Fruit fly (Drosophila melanogaster): ENCODE measurements around the gene chico.

DNA sequence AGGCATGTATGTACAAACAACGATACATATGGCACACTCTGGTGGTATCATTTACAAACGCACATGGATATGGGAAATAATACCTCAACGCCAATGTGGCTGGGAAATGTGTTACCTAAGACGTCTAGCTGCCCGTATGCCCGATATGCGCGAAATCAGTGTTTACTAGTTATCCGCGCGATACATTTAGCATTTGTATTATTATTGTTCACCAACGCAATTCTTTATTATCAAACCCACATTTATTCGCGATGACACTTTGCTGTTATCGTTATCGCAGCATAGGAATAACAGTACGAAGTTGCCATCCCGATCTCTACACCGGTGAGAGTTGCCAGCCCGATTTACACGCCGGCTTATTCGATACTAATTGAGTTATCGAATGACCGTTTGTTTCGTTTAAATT is at the start of gene chico:
- TF ChIP-seq brk (GFP tag; optimal IDR thresholded peaks at IDR 0.05), result no peak
- TF ChIP-seq Abd-B (GFP tag; optimal IDR thresholded peaks at IDR 0.05), result no peak
- no peak for TF ChIP-seq h (GFP tag; optimal IDR thresholded peaks at IDR 0.05)
- TF ChIP-seq fru (GFP tag; optimal IDR thresholded peaks at IDR 0.05), result no peak
- TF ChIP-seq Hr83 (GFP tag; optimal IDR thresholded peaks at IDR 0.05; ENCODE audit: poor library complexity, severe bottlenecking), result peak; percentile 4
- peak; percentile 38 for TF ChIP-seq Myc (optimal IDR thresholded peaks at IDR 0.05)
- TF ChIP-seq Vsx2 (GFP tag; optimal IDR thresholded peaks at IDR 0.05; ENCODE audit: partially characterized antibody), result no peak
- no peak for TF ChIP-seq Hnf4 (GFP tag; optimal IDR thresholded peaks at IDR 0.05)
- TF ChIP-seq Hr78 (GFP tag; optimal IDR thresholded peaks at IDR 0.05), result no peak
- no peak for TF ChIP-seq dsf (GFP tag; optimal IDR thresholded peaks at IDR 0.05; ENCODE audit: borderline replicate concordance)
- no peak for TF ChIP-seq psq (GFP tag; optimal IDR thresholded peaks at IDR 0.05)
